Worm (Caenorhabditis elegans) whole organism, late embryonic: ENCODE results near the gene F35H8.1.
A peak's percentile ranks its signal among the peaks of the same experiment; 100 is the strongest.

ENCODE experiments used
- C38D4.7 ChIP-seq: fragments of 200-800 bp; sonication (Bioruptor generic); optimal IDR thresholded peaks from 2 replicates; lab custom pipeline; 2018; ENCODE audit warnings: mild to moderate bottlenecking, missing genetic modification characterization, moderate library complexity, missing compliant biosample characterization
- K02D7.2 ChIP-seq: sonication (generic microtip); optimal IDR thresholded peaks from 2 replicates; lab custom pipeline; 2017; ENCODE audit warnings: mild to moderate bottlenecking, missing genetic modification characterization, missing compliant biosample characterization
- K09A11.1 ChIP-seq: sonication (generic microtip); optimal IDR thresholded peaks from 2 replicates; lab custom pipeline; 2017; ENCODE audit warnings: antibody characterized with exemption, mild to moderate bottlenecking, missing genetic modification characterization, missing compliant biosample characterization; ENCODE audit not compliant: insufficient read depth
- T23F11.4 ChIP-seq: fragments of 200-800 bp; sonication (Bioruptor generic); optimal IDR thresholded peaks from 2 replicates; lab custom pipeline; 2018; ENCODE audit warnings: mild to moderate bottlenecking, missing genetic modification characterization, missing compliant biosample characterization
- Y22D7AL.16 ChIP-seq: sonication (generic microtip); optimal IDR thresholded peaks from 2 replicates; lab custom pipeline; 2016; ENCODE audit warnings: missing genetic modification characterization, missing compliant biosample characterization
- ahr-1 ChIP-seq: sonication (generic microtip); optimal IDR thresholded peaks from 2 replicates; lab custom pipeline; 2016; ENCODE audit warnings: missing genetic modification characterization, missing compliant biosample characterization
- ama-1 ChIP-seq: fragments of 150-350 bp; optimal IDR thresholded peaks from 2 replicates; lab custom pipeline; 2014
- ceh-14 ChIP-seq: sonication (generic microtip); optimal IDR thresholded peaks from 2 replicates; lab custom pipeline; 2016; ENCODE audit warnings: missing genotype, missing genetic modification characterization, missing compliant biosample characterization
- ceh-19 ChIP-seq: fragments of 200-800 bp; sonication (Bioruptor generic); optimal IDR thresholded peaks from 2 replicates; lab custom pipeline; 2018; ENCODE audit warnings: mild to moderate bottlenecking, missing genetic modification characterization, missing compliant biosample characterization
- ceh-2 ChIP-seq: sonication (generic microtip); optimal IDR thresholded peaks from 2 replicates; lab custom pipeline; 2016; ENCODE audit warnings: missing genotype, missing genetic modification characterization, missing compliant biosample characterization
- ceh-22 ChIP-seq: sonication (generic microtip); optimal IDR thresholded peaks from 2 replicates; lab custom pipeline; 2017; ENCODE audit warnings: missing biosample characterization, missing genetic modification characterization
- ceh-30 ChIP-seq: fragments of 150-350 bp; optimal IDR thresholded peaks from 2 replicates; lab custom pipeline; 2014; ENCODE audit warnings: missing biosample characterization, missing genetic modification characterization
- ceh-31 ChIP-seq: sonication (generic microtip); optimal IDR thresholded peaks from 2 replicates; lab custom pipeline; 2016; ENCODE audit warnings: missing genetic modification characterization, missing compliant biosample characterization
- ceh-34 ChIP-seq: sonication (generic microtip); optimal IDR thresholded peaks from 2 replicates; lab custom pipeline; 2016; ENCODE audit warnings: mild to moderate bottlenecking, missing genetic modification characterization, missing compliant biosample characterization
- ceh-45 ChIP-seq: fragments of 200-800 bp; sonication (Bioruptor generic); IDR thresholded peaks from 2 replicates; pipeline ENCODE4 v1.3.6; 2022; ENCODE audit warnings: missing genetic modification reagents, missing genetic modification characterization, missing compliant biosample characterization
- ceh-48 ChIP-seq: sonication (generic microtip); optimal IDR thresholded peaks from 2 replicates; lab custom pipeline; 2016; ENCODE audit warnings: missing genetic modification characterization, inconsistent platforms, missing compliant biosample characterization
- ceh-6 ChIP-seq: fragments of 200-800 bp; sonication (Bioruptor generic); optimal IDR thresholded peaks from 2 replicates; lab custom pipeline; 2018; ENCODE audit warnings: mild to moderate bottlenecking, missing genetic modification characterization, missing compliant biosample characterization
- ceh-9 ChIP-seq: sonication (generic microtip); optimal IDR thresholded peaks from 2 replicates; lab custom pipeline; 2016; ENCODE audit warnings: mild to moderate bottlenecking, missing genetic modification characterization, inconsistent platforms, missing compliant biosample characterization
- che-1 ChIP-seq: sonication (generic microtip); optimal IDR thresholded peaks from 2 replicates; lab custom pipeline; 2016; ENCODE audit warnings: mild to moderate bottlenecking, missing genetic modification characterization, missing compliant biosample characterization
- dmd-4 ChIP-seq: sonication (generic microtip); optimal IDR thresholded peaks from 2 replicates; lab custom pipeline; 2016; ENCODE audit warnings: borderline replicate concordance, missing genetic modification characterization, missing compliant biosample characterization
- dve-1 ChIP-seq: sonication (generic microtip); optimal IDR thresholded peaks from 2 replicates; lab custom pipeline; 2017; ENCODE audit warnings: antibody characterized with exemption, mild to moderate bottlenecking, missing genetic modification characterization, missing compliant biosample characterization
- elt-4 ChIP-seq: sonication (generic microtip); optimal IDR thresholded peaks from 2 replicates; lab custom pipeline; 2016; ENCODE audit warnings: missing genetic modification characterization, missing compliant biosample characterization
- ets-4 ChIP-seq: sonication (generic microtip); optimal IDR thresholded peaks from 2 replicates; lab custom pipeline; 2016; ENCODE audit warnings: missing genetic modification characterization, missing compliant biosample characterization
- eyg-1 ChIP-seq: sonication (generic microtip); optimal IDR thresholded peaks from 2 replicates; lab custom pipeline; 2016; ENCODE audit warnings: missing genotype, missing genetic modification characterization, missing compliant biosample characterization
- fax-1 ChIP-seq: sonication (generic microtip); optimal IDR thresholded peaks from 2 replicates; lab custom pipeline; 2016; ENCODE audit warnings: missing genotype, missing genetic modification characterization, missing compliant biosample characterization
- hlh-13 ChIP-seq: fragments of 200-800 bp; sonication (Bioruptor generic); optimal IDR thresholded peaks from 2 replicates; lab custom pipeline; 2018; ENCODE audit warnings: mild to moderate bottlenecking, missing genetic modification characterization, missing compliant biosample characterization
- hlh-6 ChIP-seq: sonication (generic microtip); optimal IDR thresholded peaks from 2 replicates; lab custom pipeline; 2016; ENCODE audit warnings: missing genotype, missing genetic modification characterization, missing compliant biosample characterization
- lin-11 ChIP-seq: fragments of 200-800 bp; sonication (Bioruptor generic); optimal IDR thresholded peaks from 2 replicates; lab custom pipeline; 2018; ENCODE audit warnings: mild to moderate bottlenecking, missing genetic modification characterization, missing compliant biosample characterization
- madf-2 ChIP-seq: sonication (generic microtip); optimal IDR thresholded peaks from 2 replicates; lab custom pipeline; 2017; ENCODE audit warnings: missing genetic modification characterization, missing compliant biosample characterization
- nfya-1 ChIP-seq: sonication (generic microtip); optimal IDR thresholded peaks from 2 replicates; lab custom pipeline; 2017; ENCODE audit warnings: missing genetic modification characterization, mild to moderate bottlenecking, missing compliant biosample characterization, antibody characterized with exemption, moderate library complexity
- nhr-11 ChIP-seq: fragments of 150-350 bp; optimal IDR thresholded peaks from 2 replicates; lab custom pipeline; 2014; ENCODE audit warnings: missing biosample characterization, missing genetic modification characterization
- nhr-232 ChIP-seq: sonication (generic microtip); optimal IDR thresholded peaks from 2 replicates; lab custom pipeline; 2016; ENCODE audit warnings: missing genetic modification characterization, missing compliant biosample characterization
- npax-4 ChIP-seq: sonication (generic microtip); optimal IDR thresholded peaks from 2 replicates; lab custom pipeline; 2016; ENCODE audit warnings: missing genetic modification characterization, missing compliant biosample characterization
- odd-2 ChIP-seq: sonication (generic microtip); optimal IDR thresholded peaks from 2 replicates; lab custom pipeline; 2017; ENCODE audit warnings: antibody characterized with exemption, mild to moderate bottlenecking, missing genetic modification characterization, missing compliant biosample characterization
- pag-3 ChIP-seq: sonication (generic microtip); optimal IDR thresholded peaks from 2 replicates; lab custom pipeline; 2016; ENCODE audit warnings: missing compliant biosample characterization, missing genetic modification characterization, borderline replicate concordance
- pat-9 ChIP-seq: fragments of 200-800 bp; sonication (Bioruptor generic); optimal IDR thresholded peaks from 2 replicates; lab custom pipeline; 2018; ENCODE audit warnings: mild to moderate bottlenecking, missing genetic modification characterization, moderate library complexity, missing compliant biosample characterization
- pax-1 ChIP-seq: fragments of 150-350 bp; optimal IDR thresholded peaks from 2 replicates; lab custom pipeline; 2014; ENCODE audit warnings: missing biosample characterization, missing genetic modification characterization
- pha-2 ChIP-seq: sonication (generic microtip); optimal IDR thresholded peaks from 2 replicates; lab custom pipeline; 2017; ENCODE audit warnings: mild to moderate bottlenecking, missing genetic modification characterization, missing compliant biosample characterization
- pha-4 ChIP-seq: fragments of 150-350 bp; optimal IDR thresholded peaks from 2 replicates; lab custom pipeline; 2018; ENCODE audit warnings: missing biosample characterization, missing genetic modification reagents, missing genetic modification characterization
- pros-1 ChIP-seq: fragments of 150-350 bp; optimal IDR thresholded peaks from 2 replicates; lab custom pipeline; 2014; ENCODE audit warnings: missing biosample characterization, missing genetic modification reagents, missing genetic modification characterization
- ref-2 ChIP-seq: sonication (generic microtip); optimal IDR thresholded peaks from 2 replicates; lab custom pipeline; 2016; ENCODE audit warnings: missing genetic modification characterization, missing compliant biosample characterization
- sox-2 ChIP-seq: fragments of 200-800 bp; sonication (Bioruptor generic); IDR thresholded peaks from 2 replicates; pipeline ENCODE4 v1.3.6; 2022; ENCODE audit warnings: missing genetic modification reagents, missing genetic modification characterization, missing compliant biosample characterization
- sox-4 ChIP-seq: sonication (generic microtip); optimal IDR thresholded peaks from 2 replicates; lab custom pipeline; 2017; ENCODE audit warnings: mild to moderate bottlenecking, missing genetic modification characterization, inconsistent platforms, missing compliant biosample characterization
- syd-9 ChIP-seq: sonication (generic microtip); optimal IDR thresholded peaks from 2 replicates; lab custom pipeline; 2016; ENCODE audit warnings: mild to moderate bottlenecking, missing genetic modification characterization, moderate library complexity, missing compliant biosample characterization
- tbx-2 ChIP-seq: sonication (generic microtip); optimal IDR thresholded peaks from 2 replicates; lab custom pipeline; 2016; ENCODE audit warnings: missing genetic modification characterization, missing compliant biosample characterization
- tbx-7 ChIP-seq: sonication (generic microtip); optimal IDR thresholded peaks from 2 replicates; lab custom pipeline; 2016; ENCODE audit warnings: missing genotype, missing genetic modification characterization, missing compliant biosample characterization
- unc-3 ChIP-seq, 2 experiments: fragments of 200-800 bp in 1 of 2; sonication (Bioruptor generic) in 1 of 2; sonication (generic microtip) in 1 of 2; conservative IDR thresholded peaks in 1 of 2; optimal IDR thresholded peaks in 1 of 2; 2 replicates each; pipeline versions ENCODE4 v1.3.6 to Lab custom; 2016 to 2022; ENCODE audit warnings: missing compliant biosample characterization in 2 of 2, missing genetic modification characterization in 2 of 2, missing genetic modification reagents in 1 of 2
- unc-42 ChIP-seq: sonication (generic microtip); optimal IDR thresholded peaks from 2 replicates; lab custom pipeline; 2016; ENCODE audit warnings: missing genotype, missing genetic modification characterization, missing compliant biosample characterization
- unc-55 ChIP-seq: sonication (generic microtip); optimal IDR thresholded peaks from 2 replicates; lab custom pipeline; 2017; ENCODE audit warnings: missing biosample characterization, missing genetic modification reagents, missing genetic modification characterization
- zip-5 ChIP-seq: sonication (generic microtip); optimal IDR thresholded peaks from 2 replicates; lab custom pipeline; 2016; ENCODE audit warnings: missing genetic modification characterization, missing compliant biosample characterization
- ztf-16 ChIP-seq: sonication (generic microtip); optimal IDR thresholded peaks from 2 replicates; lab custom pipeline; 2017; ENCODE audit warnings: missing genetic modification characterization, missing compliant biosample characterization

Gene F35H8.1

ce11 chrII:9575670-9576069, 22.6 kb upstream of the F35H8.1 start, which contains the start of gene exc-7:
Gene exc-7 (plus strand): TSS chrII:9575970.
- no peak for TF ChIP-seq zip-5
- TF ChIP-seq eyg-1 (tag; lab: Kevin White, UChicago) = no peak
- no peak for TF ChIP-seq tbx-2
- no peak for TF ChIP-seq hlh-6 (tag; lab: Kevin White, UChicago)

ce11 chrII:9574406-9574805, 21.3 kb upstream of the F35H8.1 start:
- TF ChIP-seq ceh-45 (GFP tag; lab: Robert Waterston, UW) = no peak
- no peak for TF ChIP-seq ceh-14 (tag; lab: Kevin White, UChicago)
- no peak for TF ChIP-seq pha-2 (tag; lab: Kevin White, UChicago)
- TF ChIP-seq T23F11.4 (GFP tag; lab: Kevin White, UChicago) = no peak
- no peak for TF ChIP-seq hlh-13 (GFP tag; lab: Kevin White, UChicago)
- no peak for TF ChIP-seq fax-1 (tag; lab: Kevin White, UChicago)
- no peak for TF ChIP-seq nhr-11 (tag; lab: Kevin White, UChicago)
- TF ChIP-seq elt-4 (tag; lab: Kevin White, UChicago) = no peak
- TF ChIP-seq ceh-9 = no peak
- TF ChIP-seq ceh-48 (tag; lab: Kevin White, UChicago) = no peak
- no peak for TF ChIP-seq tbx-7 (tag; lab: Kevin White, UChicago)
- TF ChIP-seq ref-2 (tag; lab: Kevin White, UChicago) = peak; percentile 60
- no peak for TF ChIP-seq ztf-16 (tag; lab: Kevin White, UChicago)
- TF ChIP-seq zip-5 = no peak
- no peak for TF ChIP-seq unc-3 (GFP tag; conservative IDR thresholded peaks at IDR 0.05; lab: Robert Waterston, UW)
- TF ChIP-seq unc-3 (tag; optimal IDR thresholded peaks at IDR 0.05; lab: Kevin White, UChicago) = no peak
- TF ChIP-seq ceh-22 (tag; lab: Kevin White, UChicago) = no peak
- no peak for TF ChIP-seq che-1 (tag; lab: Kevin White, UChicago)
- TF ChIP-seq ceh-2 (tag; lab: Kevin White, UChicago) = no peak
- TF ChIP-seq sox-4 (tag; lab: Kevin White, UChicago) = no peak
- no peak for TF ChIP-seq pax-1 (tag; lab: Kevin White, UChicago)
- TF ChIP-seq nhr-232 (tag; lab: Kevin White, UChicago) = no peak
- TF ChIP-seq ceh-31 (tag; lab: Kevin White, UChicago) = peak; percentile 90
- TF ChIP-seq pat-9 (tag; lab: Kevin White, UChicago) = no peak
- TF ChIP-seq tbx-2 = peak; percentile 8
- no peak for TF ChIP-seq ahr-1 (tag; lab: Kevin White, UChicago)
- TF ChIP-seq lin-11 (tag; lab: Kevin White, UChicago) = no peak
- no peak for TF ChIP-seq dve-1 (tag; lab: Kevin White, UChicago)
- TF ChIP-seq ama-1 (lab: Kevin White, UChicago) = no peak
- TF ChIP-seq eyg-1 (tag; lab: Kevin White, UChicago) = no peak
- no peak for TF ChIP-seq unc-55 (GFP tag; lab: Kevin White, UChicago)
- no peak for TF ChIP-seq dmd-4 (tag; lab: Kevin White, UChicago)
- no peak for TF ChIP-seq ceh-6 (GFP tag; lab: Kevin White, UChicago)
- no peak for TF ChIP-seq Y22D7AL.16
- no peak for TF ChIP-seq syd-9 (tag; lab: Kevin White, UChicago)
- no peak for TF ChIP-seq hlh-6 (tag; lab: Kevin White, UChicago)
- TF ChIP-seq C38D4.7 (GFP tag; lab: Kevin White, UChicago) = no peak
- TF ChIP-seq madf-2 (tag; lab: Kevin White, UChicago) = no peak
- TF ChIP-seq K09A11.1 = no peak
- no peak for TF ChIP-seq npax-4
- no peak for TF ChIP-seq ceh-34 (tag; lab: Kevin White, UChicago)
- TF ChIP-seq ceh-30 (tag; lab: Kevin White, UChicago) = no peak
- TF ChIP-seq sox-2 (GFP tag; lab: Robert Waterston, UW) = peak; percentile 81
- no peak for TF ChIP-seq ceh-19
- no peak for TF ChIP-seq odd-2
- no peak for TF ChIP-seq unc-42
- TF ChIP-seq pha-4 (tag; lab: Kevin White, UChicago) = no peak
- peak; percentile 81 for TF ChIP-seq pros-1 (tag; lab: Kevin White, UChicago)
- TF ChIP-seq nfya-1 = peak; percentile 13
- no peak for TF ChIP-seq pag-3 (tag; lab: Kevin White, UChicago)
- no peak for TF ChIP-seq ets-4
- no peak for TF ChIP-seq K02D7.2 (tag; lab: Kevin White, UChicago)
